Fruit fly (Drosophila melanogaster) whole organism, wandering third instar larva: ENCODE results near the gene CG3526.

Experiments
- Abd-B ChIP-seq: fragments of >200 bp; optimal IDR thresholded peaks from 2 replicates; lab custom pipeline; 2017; ENCODE audit warnings: missing biosample characterization, missing genetic modification characterization
- CG32264 ChIP-seq: fragments of 200-800 bp; sonication (Bioruptor generic); optimal IDR thresholded peaks from 2 replicates; lab custom pipeline; 2016; ENCODE audit warnings: missing biosample characterization, missing genetic modification characterization
- CrebA ChIP-seq: fragments of 200-800 bp; sonication (Bioruptor generic); optimal IDR thresholded peaks from 2 replicates; lab custom pipeline; 2016; ENCODE audit warnings: missing biosample characterization, mild to moderate bottlenecking, missing genetic modification characterization, borderline replicate concordance
- GATAd ChIP-seq: sonication (Bioruptor generic); optimal IDR thresholded peaks from 2 replicates; lab custom pipeline; 2016; ENCODE audit warnings: missing biosample characterization, missing genetic modification characterization
- HLH106 ChIP-seq: fragments of 200-800 bp; optimal IDR thresholded peaks from 3 replicates; lab custom pipeline; 2019; ENCODE audit warnings: missing biosample characterization, mild to moderate bottlenecking, missing genetic modification characterization, moderate library complexity
- Hr78 ChIP-seq: fragments of >200 bp; optimal IDR thresholded peaks from 2 replicates; lab custom pipeline; 2017; ENCODE audit warnings: missing biosample characterization, missing genetic modification characterization
- Hr83 ChIP-seq: fragments of 200-300 bp; sonication (Bioruptor generic); optimal IDR thresholded peaks from 2 replicates; lab custom pipeline; 2016; ENCODE audit warnings: missing biosample characterization, mild to moderate bottlenecking, missing genetic modification characterization, moderate library complexity; ENCODE audit not compliant: poor library complexity, severe bottlenecking
- Mio ChIP-seq: sonication (Bioruptor generic); optimal IDR thresholded peaks from 2 replicates; lab custom pipeline; 2016; ENCODE audit warnings: missing biosample characterization, missing genetic modification characterization
- Myc ChIP-seq: fragments of >200 bp; optimal IDR thresholded peaks from 2 replicates; lab custom pipeline; 2017
- N ChIP-seq: fragments of >200 bp; optimal IDR thresholded peaks from 2 replicates; lab custom pipeline; 2018; ENCODE audit warnings: missing biosample characterization, missing external identifiers, missing genetic modification characterization
- OdsH ChIP-seq: fragments of 200-800 bp; sonication (Bioruptor generic); optimal IDR thresholded peaks from 2 replicates; lab custom pipeline; 2016; ENCODE audit warnings: missing biosample characterization, mild to moderate bottlenecking, missing genetic modification characterization
- Rel ChIP-seq, 2 experiments: fragments of 200-800 bp; sonication (Bioruptor generic) in 1 of 2; optimal IDR thresholded peaks; 2 replicates in 1 of 2; 3 replicates in 1 of 2; lab custom pipeline; 2016 to 2019; ENCODE audit warnings: mild to moderate bottlenecking in 2 of 2, missing biosample characterization in 2 of 2, missing genetic modification characterization in 2 of 2, moderate library complexity in 1 of 2
- Sp1 ChIP-seq: fragments of 200-800 bp; sonication (Bioruptor generic); optimal IDR thresholded peaks from 3 replicates; lab custom pipeline; 2019; ENCODE audit warnings: missing biosample characterization, mild to moderate bottlenecking, missing genetic modification characterization, moderate library complexity
- Vsx2 ChIP-seq: fragments of 200-300, 225-300 bp; sonication (Bioruptor generic); optimal IDR thresholded peaks from 2 replicates; lab custom pipeline; 2018; ENCODE audit warnings: missing biosample characterization, missing genetic modification characterization; ENCODE audit not compliant: partially characterized antibody
- br ChIP-seq: fragments of 200-800 bp; sonication (Bioruptor generic); optimal IDR thresholded peaks from 2 replicates; lab custom pipeline; 2016; ENCODE audit warnings: missing biosample characterization, missing genetic modification characterization
- brk ChIP-seq: fragments of 200-800 bp; sonication (Bioruptor generic); optimal IDR thresholded peaks from 2 replicates; lab custom pipeline; 2016; ENCODE audit warnings: missing biosample characterization, mild to moderate bottlenecking, missing genetic modification characterization
- dl ChIP-seq, 2 experiments: fragments of 175-275, 200-275 bp in 1 of 2; fragments of 200-275 bp in 1 of 2; sonication (Bioruptor generic); optimal IDR thresholded peaks; lab custom pipeline; 2018; ENCODE audit warnings: mild to moderate bottlenecking in 2 of 2, missing biosample characterization in 2 of 2, missing genetic modification characterization in 2 of 2, moderate library complexity in 2 of 2; ENCODE audit not compliant: partially characterized antibody in 2 of 2, insufficient read depth in 1 of 2
- dmrt93B ChIP-seq: fragments of 200-800 bp; sonication (Bioruptor generic); optimal IDR thresholded peaks from 2 replicates; lab custom pipeline; 2018; ENCODE audit warnings: missing biosample characterization, mild to moderate bottlenecking, missing genetic modification characterization
- dsf ChIP-seq: sonication (Bioruptor generic); optimal IDR thresholded peaks from 2 replicates; lab custom pipeline; 2016; ENCODE audit warnings: missing biosample characterization, missing genetic modification characterization, borderline replicate concordance
- foxo ChIP-seq, 2 experiments: fragments of 200-800 bp; sonication (Bioruptor generic); optimal IDR thresholded peaks; 2 replicates in 1 of 2; 3 replicates in 1 of 2; lab custom pipeline; 2016 to 2017; ENCODE audit warnings: missing biosample characterization in 2 of 2, missing genetic modification characterization in 2 of 2
- fru ChIP-seq: fragments of 200-800 bp; sonication (Bioruptor generic); optimal IDR thresholded peaks from 3 replicates; lab custom pipeline; 2016; ENCODE audit warnings: missing biosample characterization, mild to moderate bottlenecking, missing genetic modification characterization
- h ChIP-seq: fragments of 200-800 bp; sonication (Bioruptor generic); optimal IDR thresholded peaks from 3 replicates; lab custom pipeline; 2016; ENCODE audit warnings: missing biosample characterization, mild to moderate bottlenecking, missing genetic modification characterization
- jim ChIP-seq: fragments of 175-275, 200-325 bp; sonication (Bioruptor generic); optimal IDR thresholded peaks from 2 replicates; lab custom pipeline; 2016; ENCODE audit warnings: missing biosample characterization, mild to moderate bottlenecking, missing genetic modification characterization
- lola ChIP-seq: fragments of >200 bp; optimal IDR thresholded peaks from 2 replicates; lab custom pipeline; 2017; ENCODE audit warnings: missing biosample characterization, missing genetic modification characterization
- pan ChIP-seq: fragments of >200 bp; optimal IDR thresholded peaks from 2 replicates; lab custom pipeline; 2017
- psq ChIP-seq: fragments of 200-800 bp; sonication (Bioruptor generic); optimal IDR thresholded peaks from 3 replicates; lab custom pipeline; 2017; ENCODE audit warnings: missing biosample characterization, mild to moderate bottlenecking, missing genetic modification characterization, moderate library complexity
- rgr ChIP-seq: fragments of 200-800 bp; sonication (Bioruptor generic); optimal IDR thresholded peaks from 3 replicates; lab custom pipeline; 2016; ENCODE audit warnings: missing biosample characterization, mild to moderate bottlenecking, missing genetic modification characterization
- sage ChIP-seq: fragments of 200-800 bp; sonication (Bioruptor generic); optimal IDR thresholded peaks from 2 replicates; lab custom pipeline; 2016; ENCODE audit warnings: missing biosample characterization, mild to moderate bottlenecking, missing genetic modification characterization
- sv ChIP-seq: fragments of 200-800 bp; sonication (Bioruptor generic); optimal IDR thresholded peaks from 3 replicates; lab custom pipeline; 2016; ENCODE audit warnings: missing biosample characterization, missing genetic modification characterization
- woc ChIP-seq: sonication (Bioruptor generic); optimal IDR thresholded peaks from 2 replicates; lab custom pipeline; 2016; ENCODE audit warnings: missing biosample characterization, mild to moderate bottlenecking, missing genetic modification characterization

CG3526 gene

DNA sequence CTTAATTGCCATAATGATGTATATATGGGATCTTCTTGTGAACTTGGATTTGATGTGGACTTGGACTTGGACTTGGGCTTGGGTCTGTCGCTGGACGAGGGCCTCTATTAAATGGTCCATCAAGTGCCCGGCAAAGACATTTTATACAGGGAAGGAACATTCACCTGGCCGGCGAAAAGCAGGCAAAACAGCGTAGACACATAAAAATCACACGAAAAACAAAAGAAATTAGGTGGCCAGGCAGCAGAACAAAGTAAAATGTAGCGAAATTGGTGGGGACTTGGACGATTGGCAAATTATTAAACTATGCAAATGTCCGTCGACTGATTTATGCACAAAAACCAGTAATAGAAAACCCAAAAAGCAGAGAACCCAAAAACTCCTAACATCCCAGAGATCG, 36.6 kb downstream of the CG3526 start, which contains the start of gene CG14424:
TSS of gene CG14424 (minus strand) at position 101 of the 400 bp plus-strand sequence.
- TF ChIP-seq Sp1 (GFP tag; lab: Kevin White, UChicago) (no peak), dsf (GFP tag; lab: Kevin White, UChicago) (no peak), Myc (no peak), dmrt93B (GFP tag; lab: Kevin White, UChicago) (no peak), sage (GFP tag; lab: Kevin White, UChicago) (no peak), jim (GFP tag; lab: Kevin White, UChicago) (no peak)

dm6 chrX:2929496-2929895, 38.9 kb downstream of the CG3526 start, which contains the start of gene CG32793:
CG32793 (plus strand) TSS chrX:2929796.
- TF ChIP-seq sage (GFP tag; lab: Kevin White, UChicago) (no peak), Sp1 (GFP tag; lab: Kevin White, UChicago) (no peak), dl (GFP tag; optimal IDR thresholded peaks at IDR 0.05; lab: Kevin White, UChicago; ENCODE audit: insufficient read depth in 1 of 2, partially characterized antibody in 2 of 2) (no peak), dsf (GFP tag; lab: Kevin White, UChicago) (no peak), HLH106 (tag; lab: Kevin White, UChicago) (no peak), sv (GFP tag; lab: Kevin White, UChicago) (no peak), jim (GFP tag; lab: Kevin White, UChicago) (no peak), psq (no peak), Myc (no peak), lola (no peak), foxo (GFP tag; optimal IDR thresholded peaks at IDR 0.05; lab: Kevin White, UChicago) (no peak), GATAd (GFP tag; lab: Kevin White, UChicago) (no peak)

DNA sequence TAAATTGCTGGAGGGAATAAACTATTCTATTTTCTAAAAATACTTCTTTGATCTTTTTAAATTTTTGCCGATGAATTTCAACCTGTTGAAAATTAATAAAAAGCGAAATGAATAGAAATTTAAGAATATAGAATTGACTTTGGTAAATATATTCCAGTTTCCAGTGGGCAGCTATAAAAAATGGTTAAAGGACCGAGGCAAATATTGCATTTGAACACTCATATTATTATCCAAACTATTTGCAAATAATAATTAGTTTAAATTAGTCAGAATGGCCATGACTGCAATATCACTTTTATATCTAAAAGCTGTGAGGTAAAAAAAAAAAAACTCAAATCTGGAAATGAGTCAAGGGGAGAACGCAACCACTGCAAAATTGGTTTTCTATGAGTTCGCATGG, 44.3 kb downstream of the CG3526 start, which contains the start of gene CG3592:
TSS of gene CG3592 (plus strand) at position 301 of the 400 bp plus-strand sequence.
- TF ChIP-seq sage (GFP tag; lab: Kevin White, UChicago) (no peak), fru (GFP tag; lab: Kevin White, UChicago) (no peak), sv (GFP tag; lab: Kevin White, UChicago) (no peak), Sp1 (GFP tag; lab: Kevin White, UChicago) (no peak), jim (GFP tag; lab: Kevin White, UChicago) (no peak), CrebA (GFP tag; lab: Kevin White, UChicago) (no peak), pan (no peak), h (GFP tag; lab: Kevin White, UChicago) (no peak), psq (no peak), Abd-B (GFP tag; lab: Kevin White, UChicago) (no peak), Vsx2 (no peak), foxo (GFP tag; optimal IDR thresholded peaks at IDR 0.05; lab: Kevin White, UChicago) (no peak), Mio (GFP tag; lab: Kevin White, UChicago) (no peak), N (GFP tag; lab: Kevin White, UChicago) (no peak), br (no peak), woc (no peak), CG32264 (GFP tag; lab: Kevin White, UChicago) (no peak)

dm6 chrX:2936727-2937126, 46.2 kb downstream of the CG3526 start, which contains the start of gene CG3598:
CG3598 (plus strand) TSS chrX:2937027.
- TF ChIP-seq Abd-B (GFP tag; lab: Kevin White, UChicago) (no peak), pan (no peak), h (GFP tag; lab: Kevin White, UChicago) (no peak), Sp1 (GFP tag; lab: Kevin White, UChicago) (no peak)

DNA sequence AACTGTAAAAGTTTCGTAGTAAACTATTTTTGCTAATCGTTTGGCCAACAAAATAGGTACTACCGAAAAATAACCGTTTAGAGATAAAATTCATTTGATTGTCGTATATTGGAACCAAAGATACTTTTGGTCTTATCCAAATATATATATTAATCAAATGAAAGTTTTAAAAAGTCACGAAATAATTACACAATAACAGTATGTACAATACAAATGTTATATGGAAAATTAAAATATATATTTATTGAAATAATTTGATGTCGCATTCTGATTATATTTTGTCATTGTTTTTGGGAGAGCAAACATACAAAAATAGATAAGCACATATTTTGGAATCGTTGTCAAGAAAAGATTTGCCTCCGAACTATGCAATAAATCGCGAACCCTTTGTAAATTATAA, 48.0 kb downstream of the CG3526 start, which contains the start of gene CG14420:
TSS of gene CG14420 (plus strand) at position 301 of the 400 bp plus-strand sequence.
- no peak for TF ChIP-seq dmrt93B (GFP tag; lab: Kevin White, UChicago)
- no peak for TF ChIP-seq fru (GFP tag; lab: Kevin White, UChicago)
- no peak for TF ChIP-seq dl (GFP tag; optimal IDR thresholded peaks at IDR 0.05; lab: Kevin White, UChicago; ENCODE audit: insufficient read depth in 1 of 2, partially characterized antibody in 2 of 2)
- TF ChIP-seq woc, result no peak
- TF ChIP-seq N (GFP tag; lab: Kevin White, UChicago), result no peak
- TF ChIP-seq Hr83 (GFP tag; lab: Kevin White, UChicago), result no peak
- TF ChIP-seq br, result no peak
- no peak for TF ChIP-seq Hr78
- no peak for TF ChIP-seq pan
- no peak for TF ChIP-seq brk
- no peak for TF ChIP-seq rgr
- no peak for TF ChIP-seq CrebA (GFP tag; lab: Kevin White, UChicago)
- TF ChIP-seq Rel (GFP tag; optimal IDR thresholded peaks at IDR 0.05; lab: Kevin White, UChicago), result no peak
- no peak for TF ChIP-seq Rel (tag; optimal IDR thresholded peaks at IDR 0.05; lab: Kevin White, UChicago)
- no peak for TF ChIP-seq OdsH (GFP tag; lab: Kevin White, UChicago)
- TF ChIP-seq CG32264 (GFP tag; lab: Kevin White, UChicago), result no peak
- no peak for TF ChIP-seq h (GFP tag; lab: Kevin White, UChicago)
- no peak for TF ChIP-seq psq
